Worm (Caenorhabditis elegans) whole organism, young adult: ENCODE data around the gene kbp-3.

Source experiments
- F22D6.2 ChIP-seq: sonication (generic microtip); optimal IDR thresholded peaks from 2 replicates; lab custom pipeline; 2016; ENCODE audit warnings: mild to moderate bottlenecking, missing genetic modification characterization, missing compliant biosample characterization
- F37B4.10 ChIP-seq: fragments of 200-800 bp; sonication (Bioruptor generic); IDR thresholded peaks from 2 replicates; pipeline ENCODE4 v1.3.6; 2022; ENCODE audit warnings: missing genetic modification characterization, missing compliant biosample characterization
- F39B2.1 ChIP-seq: fragments of 200-800 bp; sonication (Bioruptor generic); IDR thresholded peaks from 2 replicates; pipeline ENCODE4 v1.3.6; 2022; ENCODE audit warnings: missing genetic modification reagents, missing genetic modification characterization, missing compliant biosample characterization
- T26A5.8 ChIP-seq: sonication (generic microtip); optimal IDR thresholded peaks from 2 replicates; lab custom pipeline; 2016; ENCODE audit warnings: missing genetic modification characterization, missing compliant biosample characterization
- Y56A3A.18 ChIP-seq: fragments of 200-800 bp; sonication (Bioruptor generic); IDR thresholded peaks from 2 replicates; pipeline ENCODE4 v1.3.6; 2022; ENCODE audit warnings: missing genetic modification reagents, missing genetic modification characterization, missing compliant biosample characterization
- Y95B8A.8 ChIP-seq: fragments of 200-800 bp; sonication (Bioruptor generic); IDR thresholded peaks from 2 replicates; pipeline ENCODE4 v1.3.6; 2022; ENCODE audit warnings: missing genetic modification reagents, missing genetic modification characterization, missing compliant biosample characterization
- ZK185.1 ChIP-seq: sonication (generic microtip); optimal IDR thresholded peaks from 2 replicates; lab custom pipeline; 2016; ENCODE audit warnings: mild to moderate bottlenecking, missing genetic modification characterization, missing compliant biosample characterization; ENCODE audit not compliant: poor library complexity, severe bottlenecking
- ama-1 ChIP-seq, 3 experiments: fragments of 150-350 bp in 1 of 3; sonication (generic microtip) in 2 of 3; optimal IDR thresholded peaks; 2 replicates each; lab custom pipeline; 2014 to 2018; ENCODE audit warnings: missing biosample characterization in 2 of 3, missing genetic modification characterization in 2 of 3, missing genetic modification reagents in 2 of 3
- cebp-1 ChIP-seq, 2 experiments: fragments of 200-800 bp in 1 of 2; sonication (Bioruptor generic) in 1 of 2; sonication (generic microtip) in 1 of 2; IDR thresholded peaks in 1 of 2; optimal IDR thresholded peaks in 1 of 2; 2 replicates each; pipeline versions ENCODE4 v1.3.6 to Lab custom; 2017 to 2022; ENCODE audit warnings: missing compliant biosample characterization in 2 of 2, missing genetic modification characterization in 2 of 2, mild to moderate bottlenecking in 1 of 2, missing genetic modification reagents in 1 of 2, moderate library complexity in 1 of 2
- chd-7 ChIP-seq: sonication (generic microtip); optimal IDR thresholded peaks from 2 replicates; lab custom pipeline; 2016; ENCODE audit warnings: mild to moderate bottlenecking, missing genetic modification characterization, moderate library complexity, missing compliant biosample characterization
- efl-1 ChIP-seq: fragments of 150-350 bp; optimal IDR thresholded peaks from 2 replicates; lab custom pipeline; 2014; ENCODE audit warnings: missing biosample characterization, missing genetic modification reagents, missing genetic modification characterization
- gei-17 ChIP-seq: fragments of 200-800 bp; sonication (Bioruptor generic); optimal IDR thresholded peaks from 2 replicates; lab custom pipeline; 2018; ENCODE audit warnings: mild to moderate bottlenecking, missing genetic modification characterization, missing compliant biosample characterization
- hmg-1.2 ChIP-seq: fragments of 200-800 bp; sonication (Bioruptor generic); IDR thresholded peaks from 2 replicates; pipeline ENCODE4 v1.3.6; 2022; ENCODE audit warnings: missing genetic modification reagents, missing genetic modification characterization, missing compliant biosample characterization
- hsf-1 ChIP-seq: fragments of 200-800 bp; sonication (Bioruptor generic); IDR thresholded peaks from 2 replicates; pipeline ENCODE4 v1.3.6; 2022; ENCODE audit warnings: missing genetic modification reagents, missing genetic modification characterization, missing compliant biosample characterization
- let-526 ChIP-seq: fragments of 200-800 bp; sonication (Bioruptor generic); IDR thresholded peaks from 2 replicates; pipeline ENCODE4 v1.3.6; 2022; ENCODE audit warnings: missing genetic modification reagents, missing genetic modification characterization, missing compliant biosample characterization
- let-607 ChIP-seq, 2 experiments: fragments of 200-800 bp in 1 of 2; sonication (Bioruptor generic) in 1 of 2; sonication (generic microtip) in 1 of 2; optimal IDR thresholded peaks; 2 replicates each; lab custom pipeline; 2016 to 2018; ENCODE audit warnings: mild to moderate bottlenecking in 2 of 2, missing compliant biosample characterization in 2 of 2, missing genetic modification characterization in 2 of 2, moderate library complexity in 2 of 2, missing genotype in 1 of 2
- madf-10 ChIP-seq: sonication (generic microtip); optimal IDR thresholded peaks from 2 replicates; lab custom pipeline; 2016; ENCODE audit warnings: mild to moderate bottlenecking, missing genetic modification characterization, missing compliant biosample characterization
- madf-8 ChIP-seq: fragments of 200-800 bp; sonication (Bioruptor generic); conservative IDR thresholded peaks from 2 replicates; pipeline ENCODE4 v1.3.6; 2022; ENCODE audit warnings: missing genetic modification reagents, missing genetic modification characterization, missing compliant biosample characterization
- mes-4 ChIP-seq: sonication (generic microtip); optimal IDR thresholded peaks from 2 replicates; lab custom pipeline; 2016; ENCODE audit warnings: missing genotype, missing genetic modification characterization, missing compliant biosample characterization
- nfya-1 ChIP-seq: sonication (generic microtip); optimal IDR thresholded peaks from 2 replicates; lab custom pipeline; 2017; ENCODE audit warnings: antibody characterized with exemption, missing compliant biosample characterization, missing genetic modification characterization, borderline replicate concordance; ENCODE audit not compliant: insufficient read depth
- nhr-179 ChIP-seq: sonication (generic microtip); optimal IDR thresholded peaks from 2 replicates; lab custom pipeline; 2016; ENCODE audit warnings: mild to moderate bottlenecking, missing genetic modification characterization, missing compliant biosample characterization
- pbrm-1 ChIP-seq: fragments of 200-800 bp; sonication (Bioruptor generic); IDR thresholded peaks from 2 replicates; pipeline ENCODE4 v1.3.6; 2022; ENCODE audit warnings: missing genetic modification reagents, missing genetic modification characterization, missing compliant biosample characterization
- pha-4 ChIP-seq: fragments of 150-350 bp; sonication (generic microtip); optimal IDR thresholded peaks from 2 replicates; lab custom pipeline; 2014; ENCODE audit warnings: missing biosample characterization, missing genetic modification reagents, missing genetic modification characterization
- rec-8 ChIP-seq, 2 experiments: sonication (generic microtip); optimal IDR thresholded peaks; 2 replicates each; lab custom pipeline; 2016; ENCODE audit warnings: mild to moderate bottlenecking in 2 of 2, missing genetic modification characterization in 2 of 2, missing genetic modification reagents in 2 of 2, missing genotype in 2 of 2, missing biosample characterization in 1 of 2, missing compliant biosample characterization in 1 of 2, moderate library complexity in 1 of 2
- sdz-38 ChIP-seq: sonication (generic microtip); optimal IDR thresholded peaks from 2 replicates; lab custom pipeline; 2016; ENCODE audit warnings: missing genotype, missing genetic modification characterization, missing compliant biosample characterization
- snpc-1.3 ChIP-seq: sonication (generic microtip); optimal IDR thresholded peaks from 2 replicates; lab custom pipeline; 2017; ENCODE audit warnings: missing genetic modification characterization, mild to moderate bottlenecking, missing compliant biosample characterization, antibody characterized with exemption, moderate library complexity, missing genotype, missing genetic modification reagents; ENCODE audit not compliant: insufficient read depth
- snpc-4 ChIP-seq, 5 experiments: fragments of 150-350 bp in 1 of 5; sonication (generic microtip) in 4 of 5; optimal IDR thresholded peaks; 2 replicates each; lab custom pipeline; 2014 to 2018; ENCODE audit warnings: missing genetic modification characterization in 5 of 5, missing biosample characterization in 3 of 5, antibody characterized with exemption in 2 of 5, mild to moderate bottlenecking in 2 of 5, missing compliant biosample characterization in 2 of 5, missing genotype in 2 of 5, moderate library complexity in 2 of 5, missing genetic modification reagents in 1 of 5
- unc-130 ChIP-seq: sonication (generic microtip); optimal IDR thresholded peaks from 2 replicates; lab custom pipeline; 2016; ENCODE audit warnings: missing genetic modification reagents, missing genetic modification characterization, missing compliant biosample characterization
- ztf-22 ChIP-seq: fragments of 200-800 bp; sonication (Bioruptor generic); optimal IDR thresholded peaks from 2 replicates; lab custom pipeline; 2018; ENCODE audit warnings: mild to moderate bottlenecking, missing genetic modification characterization, moderate library complexity, missing compliant biosample characterization
- ztf-25 ChIP-seq: fragments of 200-800 bp; sonication (Bioruptor generic); IDR thresholded peaks from 2 replicates; pipeline ENCODE4 v1.3.6; 2022; ENCODE audit warnings: missing genetic modification reagents, missing genetic modification characterization, missing compliant biosample characterization

Gene kbp-3

ce11 chrII:14433712-14434352, 44.0 kb upstream of the kbp-3 start:
- TF ChIP-seq ztf-25 (GFP tag; lab: Robert Waterston, UW), result no peak
- TF ChIP-seq pha-4, result no peak
- TF ChIP-seq ztf-22 (GFP tag; lab: Kevin White, UChicago), result no peak
- no peak for TF ChIP-seq efl-1 (GFP tag; lab: Kevin White, UChicago)
- TF ChIP-seq nhr-179 (tag; lab: Kevin White, UChicago), result no peak
- peak; percentile 8 for TF ChIP-seq chd-7 (tag; lab: Kevin White, UChicago)
- TF ChIP-seq, all 124 proteins: peak for 1

- TF ChIP-seq snpc-4 (GFP tag; optimal IDR thresholded peaks at IDR 0.05; lab: Kevin White, UChicago) (no peak), snpc-4 (tag; optimal IDR thresholded peaks at IDR 0.05; lab: Kevin White, UChicago) (no peak), F39B2.1 (GFP tag; lab: Robert Waterston, UW) (no peak), madf-8 (GFP tag; lab: Robert Waterston, UW) (no peak), ZK185.1 (tag; lab: Kevin White, UChicago) (no peak), unc-130 (no peak), chd-7 (tag; lab: Kevin White, UChicago) (no peak), ama-1 (optimal IDR thresholded peaks at IDR 0.05; lab: Kevin White, UChicago) (no peak), ama-1 (GFP tag; optimal IDR thresholded peaks at IDR 0.05; lab: Kevin White, UChicago) (no peak), madf-10 (no peak), Y95B8A.8 (GFP tag; lab: Robert Waterston, UW) (no peak), cebp-1 (GFP tag; IDR thresholded peaks at IDR 0.05; lab: Robert Waterston, UW) (no peak), cebp-1 (tag; optimal IDR thresholded peaks at IDR 0.05; lab: Kevin White, UChicago) (no peak)
- TF ChIP-seq, all 124 proteins: peak for 0
These were observed 42.2 kb upstream of the kbp-3 start for ce11 chrII:14432100-14432499.

DNA sequence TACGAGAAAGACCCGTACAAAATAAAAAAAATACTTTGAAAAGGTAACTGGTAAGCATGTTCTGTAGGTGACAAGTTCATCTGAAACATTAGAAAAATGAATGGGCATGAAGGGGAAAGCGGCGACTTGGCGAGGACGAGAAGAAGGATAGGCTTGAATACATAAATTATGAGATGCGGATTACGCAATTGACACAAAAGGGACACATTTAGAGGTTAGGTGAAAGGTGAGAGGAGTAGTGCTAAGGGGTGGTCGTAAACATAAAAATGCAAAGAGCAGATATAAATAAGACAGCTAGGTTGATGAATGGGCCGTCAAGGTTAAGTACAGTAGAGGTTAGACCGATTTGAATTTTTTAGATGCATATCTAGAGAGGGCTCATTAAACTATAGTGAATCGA, 39.0 kb upstream of the kbp-3 start:
- no peak for TF ChIP-seq gei-17 (GFP tag; lab: Kevin White, UChicago)
- no peak for TF ChIP-seq hmg-1.2 (GFP tag; lab: Robert Waterston, UW)

- no peak for TF ChIP-seq madf-10
- TF ChIP-seq let-607 (tag; optimal IDR thresholded peaks at IDR 0.05; lab: Kevin White, UChicago), result no peak
- TF ChIP-seq, all 124 proteins: peak for 0
These were observed 37.8 kb upstream of the kbp-3 start for ce11 chrII:14427714-14428113.

ce11 chrII:14424791-14425190, 34.9 kb upstream of the kbp-3 start, which contains the start of gene plx-2:
plx-2 (minus strand) TSS chrII:14424891.
- TF ChIP-seq let-526 (GFP tag; lab: Robert Waterston, UW), result no peak
- no peak for TF ChIP-seq F37B4.10
- no peak for TF ChIP-seq mes-4 (tag; lab: Kevin White, UChicago)
- no peak for TF ChIP-seq Y56A3A.18 (GFP tag; lab: Robert Waterston, UW)
- TF ChIP-seq efl-1 (GFP tag; lab: Kevin White, UChicago), result no peak

DNA sequence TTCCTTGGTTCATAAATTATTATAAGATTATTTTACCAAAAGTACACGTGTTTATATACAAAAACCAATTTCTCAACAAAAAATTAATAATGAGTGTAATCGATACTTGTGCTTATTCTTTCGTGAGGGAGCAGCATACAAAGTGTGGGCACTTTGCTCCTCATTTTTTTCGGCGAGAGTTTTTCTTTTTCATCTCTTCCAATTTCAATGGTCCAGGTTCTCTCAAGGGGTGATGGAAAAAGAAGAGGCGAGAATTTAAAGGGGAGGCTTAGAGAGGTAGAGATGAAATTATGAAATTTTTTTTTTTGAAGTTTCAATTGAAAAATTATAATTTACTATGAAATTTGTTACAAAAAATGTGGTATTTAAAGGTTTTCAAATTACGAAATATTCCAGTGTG, 27.1 kb upstream of the kbp-3 start:
- TF ChIP-seq F22D6.2, result no peak
- TF ChIP-seq F37B4.10, result no peak
- no peak for TF ChIP-seq rec-8 (tag; optimal IDR thresholded peaks at IDR 0.05; lab: Kevin White, UChicago)
- no peak for TF ChIP-seq pbrm-1 (GFP tag; lab: Robert Waterston, UW)
- TF ChIP-seq hsf-1, result no peak
- TF ChIP-seq T26A5.8, result no peak
- TF ChIP-seq snpc-1.3, result no peak
- no peak for TF ChIP-seq nfya-1
- no peak for TF ChIP-seq sdz-38 (tag; lab: Kevin White, UChicago)
